Fruit fly (Drosophila melanogaster) S2 (cell line): Measurements from ENCODE around the gene CG3679.

Experiments
- CG8478 ChIP-seq: fragments of >200 bp; optimal IDR thresholded peaks from 2 replicates; lab custom pipeline; 2018
- CTCF ChIP-seq, 2 experiments: fragments of >200 bp; optimal IDR thresholded peaks; 2 replicates each; lab custom pipeline; 2018

DNA sequence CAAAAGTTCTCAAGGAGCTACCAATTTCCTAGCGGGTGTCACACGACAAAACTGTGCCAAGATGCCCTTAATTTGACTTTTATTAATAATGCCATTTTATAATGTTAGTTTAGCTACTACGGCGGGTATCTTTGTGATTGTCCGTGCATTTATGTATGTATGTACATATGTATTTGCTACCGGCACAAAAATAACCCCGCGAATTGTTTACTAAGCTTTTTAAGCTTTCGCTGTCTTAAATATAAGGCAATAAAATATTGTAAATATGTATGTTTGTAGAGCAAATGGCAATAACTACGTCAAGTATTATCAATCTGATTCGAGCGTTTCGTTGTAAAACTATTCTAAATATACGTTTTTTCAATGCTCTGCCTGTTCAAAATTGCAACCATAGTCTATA lies 5.3 kb downstream of the CG3679 start:
- TF ChIP-seq CG8478 (lab: Kevin White, UChicago) = no peak
- no peak for TF ChIP-seq CTCF (optimal IDR thresholded peaks at IDR 0.05; lab: Kevin White, UChicago)
